Worm (Caenorhabditis elegans): Measurements from ENCODE around the gene nos-3.

The nos-3 gene

ce11 chrII:9786215-9786614 lies 40.1 kb downstream of the nos-3 start:
- TF ChIP-seq daf-12 (tag; optimal IDR thresholded peaks at IDR 0.05) (no peak), elt-1 (tag; optimal IDR thresholded peaks at IDR 0.05) (peak; percentile 8), elt-3 (tag; optimal IDR thresholded peaks at IDR 0.05) (no peak), nhr-25 (tag; optimal IDR thresholded peaks at IDR 0.05) (peak; percentile 57), nhr-23 (tag; optimal IDR thresholded peaks at IDR 0.05) (peak; percentile 81)

- TF ChIP-seq sea-2 (GFP tag; optimal IDR thresholded peaks at IDR 0.05) (no peak), lin-15B (tag; optimal IDR thresholded peaks at IDR 0.05) (peak; percentile 11), mdl-1 (tag; optimal IDR thresholded peaks at IDR 0.05) (no peak), pqm-1 (tag; optimal IDR thresholded peaks at IDR 0.05) (peak; percentile 71), egl-5 (tag; optimal IDR thresholded peaks at IDR 0.05) (no peak), ceh-28 (tag; optimal IDR thresholded peaks at IDR 0.05) (peak; percentile 5), elt-1 (tag; optimal IDR thresholded peaks at IDR 0.05) (peak; percentile 85), zag-1 (tag; optimal IDR thresholded peaks at IDR 0.05) (no peak), eor-1 (tag; optimal IDR thresholded peaks at IDR 0.05) (no peak), nhr-76 (tag; optimal IDR thresholded peaks at IDR 0.05) (no peak), daf-12 (tag; optimal IDR thresholded peaks at IDR 0.05) (no peak), jun-1 (tag; optimal IDR thresholded peaks at IDR 0.05) (peak; percentile 26), ceh-16 (tag; optimal IDR thresholded peaks at IDR 0.05) (no peak), snpc-4 (tag; optimal IDR thresholded peaks at IDR 0.05) (peak; percentile 96), nhr-77 (tag; optimal IDR thresholded peaks at IDR 0.05) (peak; percentile 6), nhr-11 (tag; optimal IDR thresholded peaks at IDR 0.05) (peak; percentile 52), elt-3 (tag; optimal IDR thresholded peaks at IDR 0.05) (no peak), R02D3.7 (tag; optimal IDR thresholded peaks at IDR 0.05) (no peak), nfya-1 (tag; optimal IDR thresholded peaks at IDR 0.05; ENCODE audit: insufficient read depth) (peak; percentile 31), pha-4 (tag; optimal IDR thresholded peaks at IDR 0.05) (peak; percentile 73), nhr-67 (tag; optimal IDR thresholded peaks at IDR 0.05) (no peak), nhr-237 (tag; optimal IDR thresholded peaks at IDR 0.05) (no peak), nhr-28 (tag; optimal IDR thresholded peaks at IDR 0.05) (no peak), lsy-12 (tag; optimal IDR thresholded peaks at IDR 0.05) (peak; percentile 38), lin-39 (tag; optimal IDR thresholded peaks at IDR 0.05) (no peak), tbx-2 (tag; optimal IDR thresholded peaks at IDR 0.05) (no peak), nhr-23 (tag; optimal IDR thresholded peaks at IDR 0.05) (peak; percentile 55), nhr-43 (tag; optimal IDR thresholded peaks at IDR 0.05; ENCODE audit: poor library complexity, severe bottlenecking) (peak; percentile 32), ceh-9 (tag; optimal IDR thresholded peaks at IDR 0.05) (no peak), ceh-82 (tag; optimal IDR thresholded peaks at IDR 0.05) (no peak), ztf-11 (tag; optimal IDR thresholded peaks at IDR 0.05) (no peak), elt-2 (tag; optimal IDR thresholded peaks at IDR 0.05) (peak; percentile 87), nhr-25 (tag; optimal IDR thresholded peaks at IDR 0.05) (peak; percentile 92), ama-1 (optimal IDR thresholded peaks at IDR 0.05) (no peak), nhr-12 (tag; optimal IDR thresholded peaks at IDR 0.05) (no peak)
These were observed 41.5 kb downstream of the nos-3 start, which contains the start of gene cyp-13A2 for ce11 chrII:9787395-9788152. cyp-13A2 (minus strand) TSS chrII:9787629.

ce11 chrII:9791185-9791584 lies 45.1 kb downstream of the nos-3 start:
- TF ChIP-seq nhr-23 (tag; optimal IDR thresholded peaks at IDR 0.05) = peak; percentile 39
- TF ChIP-seq nhr-77 (tag; optimal IDR thresholded peaks at IDR 0.05) = no peak
- TF ChIP-seq nhr-237 (tag; optimal IDR thresholded peaks at IDR 0.05) = no peak
- peak; percentile 28 for TF ChIP-seq pha-4 (tag; optimal IDR thresholded peaks at IDR 0.05)
- TF ChIP-seq nhr-11 (tag; optimal IDR thresholded peaks at IDR 0.05) = no peak
- TF ChIP-seq nhr-43 (tag; optimal IDR thresholded peaks at IDR 0.05; ENCODE audit: poor library complexity, severe bottlenecking) = peak; percentile 35
- TF ChIP-seq pqm-1 (tag; optimal IDR thresholded peaks at IDR 0.05) = peak; percentile 98
- TF ChIP-seq nhr-28 (tag; optimal IDR thresholded peaks at IDR 0.05) = no peak
- TF ChIP-seq fkh-10 (GFP tag; optimal IDR thresholded peaks at IDR 0.05) = no peak
- TF ChIP-seq ama-1 (optimal IDR thresholded peaks at IDR 0.05) = no peak
- TF ChIP-seq egl-5 (tag; optimal IDR thresholded peaks at IDR 0.05) = no peak
- peak; percentile 97 for TF ChIP-seq elt-2 (tag; optimal IDR thresholded peaks at IDR 0.05)
- no peak for TF ChIP-seq skn-1 (tag; optimal IDR thresholded peaks at IDR 0.05)
- no peak for TF ChIP-seq nhr-12 (tag; optimal IDR thresholded peaks at IDR 0.05)
- peak; percentile 84 for TF ChIP-seq jun-1 (tag; optimal IDR thresholded peaks at IDR 0.05)
- TF ChIP-seq R02D3.7 (tag; optimal IDR thresholded peaks at IDR 0.05) = no peak
